Fruit fly (Drosophila melanogaster): ENCODE results near the gene Or67a.

Gene Or67a

DNA sequence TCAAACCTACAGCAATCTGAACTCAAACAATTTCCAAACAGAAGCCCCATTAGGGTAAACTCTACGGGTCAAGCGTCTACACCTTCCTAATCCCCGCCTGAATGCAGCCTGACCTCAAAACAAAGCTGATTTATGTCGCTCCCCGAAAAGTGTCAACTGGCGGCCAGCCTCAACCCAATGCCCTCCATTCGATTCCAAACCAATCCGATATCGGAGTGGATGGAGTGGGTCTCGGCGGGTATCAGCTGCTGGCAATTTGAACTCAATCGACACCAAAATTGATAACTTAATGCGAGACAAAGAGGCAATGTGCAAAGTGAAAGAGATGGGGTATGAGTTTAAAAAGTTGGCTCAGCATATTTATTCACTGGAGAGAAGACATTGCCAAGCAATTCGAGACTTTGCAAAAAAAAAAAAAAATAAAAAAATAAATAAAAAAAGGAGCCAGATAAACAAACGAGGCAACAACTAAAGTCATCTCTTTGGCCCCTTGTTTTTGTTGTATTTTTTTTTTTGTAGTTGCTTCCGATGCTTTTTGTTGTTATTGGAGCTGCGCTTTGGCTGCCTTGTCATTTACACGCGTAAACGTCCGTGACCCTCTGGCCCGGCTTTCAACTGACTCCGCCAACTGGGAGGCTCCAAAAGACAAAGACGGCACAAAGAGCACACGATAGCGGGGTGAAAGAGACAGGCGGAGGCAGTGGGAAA, 22.2 kb downstream of the Or67a start:
- TF ChIP-seq CG17801 (GFP tag; optimal IDR thresholded peaks at IDR 0.05; ENCODE audit: partially characterized antibody) = no peak

DNA sequence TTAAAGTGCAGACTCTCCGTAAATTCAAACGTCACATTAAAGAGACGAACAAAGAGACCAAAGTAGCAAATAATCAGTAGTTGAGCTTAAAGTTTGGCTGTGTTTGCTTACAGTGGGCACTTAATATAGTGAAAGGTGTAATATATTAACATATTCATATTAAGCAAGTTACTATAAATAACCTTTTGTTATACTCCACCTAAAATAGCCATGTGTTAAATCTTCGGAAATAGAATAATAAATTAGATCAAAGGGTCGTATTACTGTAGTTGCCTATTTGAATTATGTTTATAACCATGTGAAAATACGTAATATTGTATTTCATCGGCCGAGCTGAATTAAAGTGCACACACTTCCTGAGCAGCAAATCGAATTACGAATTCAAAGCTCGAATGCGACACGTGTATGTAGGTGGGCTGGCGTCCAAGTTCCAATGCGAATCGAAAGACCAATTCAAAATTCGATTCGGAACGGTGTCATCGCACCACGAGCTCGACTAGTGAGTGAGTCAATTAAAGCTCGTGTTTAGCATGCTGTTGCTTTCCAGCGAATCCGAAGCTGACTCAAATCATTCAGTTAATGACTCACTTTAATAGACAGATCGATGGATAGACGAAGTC, 23.4 kb downstream of the Or67a start:
- TF ChIP-seq CG17801 (GFP tag; optimal IDR thresholded peaks at IDR 0.05; ENCODE audit: partially characterized antibody) = peak; percentile 24

DNA sequence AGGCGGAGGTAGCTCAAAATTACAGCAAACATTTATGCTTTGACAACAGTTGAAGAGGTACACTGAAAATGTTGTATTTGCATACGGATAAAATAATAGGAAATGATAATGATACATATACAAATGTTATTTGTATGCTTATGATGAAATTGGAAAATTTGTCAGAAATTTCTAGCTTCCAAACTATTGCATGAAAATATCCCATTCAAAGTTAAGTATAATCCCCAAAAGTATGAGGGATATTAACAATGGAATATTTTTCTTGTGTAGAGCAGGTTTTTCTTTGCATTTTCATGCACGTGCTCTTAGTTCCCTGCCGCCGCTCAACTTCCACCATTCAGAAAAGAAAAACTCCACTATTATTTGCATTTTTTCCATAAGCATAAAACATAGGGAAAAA, 26.1 kb downstream of the Or67a start:
- no peak for TF ChIP-seq CG17801 (GFP tag; optimal IDR thresholded peaks at IDR 0.05; ENCODE audit: partially characterized antibody)

DNA sequence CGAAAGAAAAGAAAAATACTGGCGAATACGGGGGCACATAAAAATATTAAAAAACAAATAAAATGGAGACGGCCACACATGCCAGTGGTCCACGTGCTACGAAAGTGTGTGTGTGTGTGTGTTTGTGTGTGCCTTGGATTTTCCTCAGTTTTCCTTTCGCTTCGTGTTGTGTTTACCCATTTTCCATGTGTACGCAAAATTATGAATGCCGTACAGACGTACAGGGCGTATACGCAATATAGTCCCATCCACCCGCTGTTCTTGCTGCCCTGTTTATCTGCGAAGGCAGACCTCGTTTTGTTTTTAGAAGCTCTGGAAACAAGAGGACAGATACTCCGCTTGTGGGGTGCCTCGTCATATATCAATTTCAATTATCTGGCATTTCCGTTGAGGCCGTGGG, 27.8 kb downstream of the Or67a start:
- no peak for TF ChIP-seq CG17801 (GFP tag; optimal IDR thresholded peaks at IDR 0.05; ENCODE audit: partially characterized antibody)

DNA sequence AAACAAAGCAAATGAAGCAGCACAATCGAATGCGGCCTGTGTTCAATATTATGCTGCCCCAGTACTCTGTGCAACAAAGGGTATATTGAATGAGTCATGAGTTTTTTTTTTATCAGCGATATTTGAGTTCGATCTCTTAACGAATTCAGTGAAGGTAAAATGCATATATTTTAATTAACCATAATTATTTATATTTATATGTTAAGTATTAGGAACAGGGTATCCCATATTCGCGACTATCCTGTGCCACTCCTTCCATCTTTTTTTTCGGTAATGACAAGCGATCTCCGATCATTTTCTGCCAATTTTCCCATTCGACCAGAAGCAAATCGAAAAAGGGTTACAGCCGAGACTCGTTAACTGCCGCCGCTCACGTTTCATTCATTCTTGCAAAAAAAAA, 30.2 kb downstream of the Or67a start:
- TF ChIP-seq CG17801 (GFP tag; optimal IDR thresholded peaks at IDR 0.05; ENCODE audit: partially characterized antibody) = no peak

DNA sequence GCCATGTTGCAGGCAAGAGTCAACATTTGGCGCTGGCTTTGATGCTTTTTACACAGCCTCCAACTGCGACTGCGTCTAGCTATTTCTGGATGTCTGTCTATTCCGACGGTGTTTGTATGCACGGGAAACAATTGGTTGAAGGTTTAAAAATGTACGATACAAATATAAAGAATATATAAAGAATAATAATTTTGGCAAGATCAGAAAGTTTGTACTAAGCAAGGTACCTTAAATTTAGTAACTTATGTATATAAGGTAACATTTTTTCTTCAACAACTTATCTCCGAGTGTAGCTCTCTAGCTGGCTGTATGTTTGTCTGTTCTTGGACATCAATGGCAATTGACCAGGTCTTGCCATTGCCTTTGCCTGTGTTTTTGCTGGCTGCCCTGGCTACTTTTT, 38.0 kb downstream of the Or67a start:
- TF ChIP-seq CG17801 (GFP tag; optimal IDR thresholded peaks at IDR 0.05; ENCODE audit: partially characterized antibody) = no peak

DNA sequence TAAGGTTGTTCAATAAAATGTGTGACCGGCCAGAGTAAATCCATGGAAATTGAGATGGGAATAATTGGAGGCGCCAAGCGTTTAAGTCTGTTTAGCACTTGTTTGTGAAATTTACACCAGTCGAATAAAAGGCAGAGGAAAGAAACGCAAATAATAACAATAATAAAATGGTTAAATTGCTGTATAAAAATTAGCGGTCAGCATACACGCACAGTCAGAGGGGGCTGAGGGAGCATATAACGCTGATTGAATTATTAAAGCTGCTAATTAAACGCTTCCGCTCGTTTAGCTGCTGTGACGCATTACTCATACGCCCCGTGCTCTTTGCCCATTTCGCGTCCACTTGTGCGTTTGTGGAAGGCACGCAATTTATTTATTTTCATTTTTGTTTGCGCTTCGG, 38.9 kb downstream of the Or67a start:
- no peak for TF ChIP-seq CG17801 (GFP tag; optimal IDR thresholded peaks at IDR 0.05; ENCODE audit: partially characterized antibody)

DNA sequence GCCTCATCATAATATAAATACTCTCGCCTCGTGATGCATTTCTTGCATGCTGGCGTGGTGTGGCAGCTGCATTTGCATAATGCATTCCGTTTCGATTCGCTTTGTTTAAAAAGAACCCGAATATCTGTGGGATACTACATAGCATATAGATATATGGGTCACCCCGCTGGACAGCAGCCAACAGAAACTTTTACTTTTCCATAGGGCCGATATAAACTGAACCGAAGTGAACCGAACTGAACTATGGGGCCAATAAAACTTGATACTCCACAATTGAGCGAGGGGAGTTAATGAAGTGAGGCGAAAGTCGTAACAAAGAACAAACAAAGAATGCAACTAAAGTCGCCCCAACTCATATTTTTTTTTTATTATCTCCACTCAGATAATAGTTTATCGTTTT, 40.3 kb downstream of the Or67a start:
- TF ChIP-seq CG17801 (GFP tag; optimal IDR thresholded peaks at IDR 0.05; ENCODE audit: partially characterized antibody) = no peak

DNA sequence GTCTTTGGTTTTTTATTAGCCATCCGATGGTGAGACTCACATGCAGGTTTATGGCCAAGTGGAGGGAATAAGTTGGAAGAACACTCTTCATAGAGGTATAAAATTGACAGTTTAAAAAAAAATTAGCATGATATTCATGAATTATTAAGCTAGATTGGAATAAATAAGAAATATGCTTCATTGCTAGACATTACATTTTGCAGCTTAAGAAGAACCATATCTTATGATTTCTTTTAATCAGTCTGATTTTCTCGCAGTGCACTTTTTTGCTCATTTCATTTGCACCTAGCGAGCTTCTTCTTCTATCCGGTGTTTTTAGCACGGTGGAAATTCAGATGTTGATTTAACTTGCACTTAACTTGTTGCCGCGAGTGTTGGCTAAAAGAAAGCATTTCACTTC, 41.0 kb downstream of the Or67a start:
- TF ChIP-seq CG17801 (GFP tag; optimal IDR thresholded peaks at IDR 0.05; ENCODE audit: partially characterized antibody) = no peak

DNA sequence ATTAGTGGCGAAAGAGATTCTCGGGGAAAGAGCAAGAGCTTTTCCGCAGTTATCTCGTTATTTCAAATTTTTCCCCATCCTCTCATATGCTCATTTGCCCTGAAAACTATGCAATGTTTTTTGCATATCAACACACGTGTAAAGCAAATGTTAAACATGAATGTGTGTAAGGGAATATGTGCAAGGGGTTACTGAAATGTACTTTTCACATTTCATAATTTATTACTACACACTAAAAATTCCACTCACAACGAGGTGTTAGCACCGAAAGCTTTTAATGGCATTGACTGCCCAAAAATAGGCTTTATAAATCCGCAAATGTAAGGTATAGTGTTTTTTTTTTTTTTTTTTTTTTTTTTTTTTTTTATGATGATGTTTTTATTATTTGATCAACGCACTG, 42.8 kb downstream of the Or67a start:
- TF ChIP-seq CG17801 (GFP tag; optimal IDR thresholded peaks at IDR 0.05; ENCODE audit: partially characterized antibody) = no peak
